Worm (Caenorhabditis elegans) whole organism, late embryonic: ENCODE data around the gene his-62.

Experiments
- ama-1 ChIP-seq: fragments of 150-350 bp; optimal IDR thresholded peaks from 2 replicates; lab custom pipeline; 2014
- ceh-18 ChIP-seq: sonication (generic microtip); optimal IDR thresholded peaks from 2 replicates; lab custom pipeline; 2016; ENCODE audit warnings: missing genetic modification characterization, missing compliant biosample characterization
- syd-9 ChIP-seq: sonication (generic microtip); optimal IDR thresholded peaks from 2 replicates; lab custom pipeline; 2016; ENCODE audit warnings: mild to moderate bottlenecking, missing genetic modification characterization, moderate library complexity, missing compliant biosample characterization
- unc-3 ChIP-seq, 2 experiments: fragments of 200-800 bp in 1 of 2; sonication (Bioruptor generic) in 1 of 2; sonication (generic microtip) in 1 of 2; conservative IDR thresholded peaks in 1 of 2; optimal IDR thresholded peaks in 1 of 2; 2 replicates each; pipeline versions ENCODE4 v1.3.6 to Lab custom; 2016 to 2022; ENCODE audit warnings: missing compliant biosample characterization in 2 of 2, missing genetic modification characterization in 2 of 2, missing genetic modification reagents in 1 of 2
- unc-55 ChIP-seq: sonication (generic microtip); optimal IDR thresholded peaks from 2 replicates; lab custom pipeline; 2017; ENCODE audit warnings: missing biosample characterization, missing genetic modification reagents, missing genetic modification characterization

DNA sequence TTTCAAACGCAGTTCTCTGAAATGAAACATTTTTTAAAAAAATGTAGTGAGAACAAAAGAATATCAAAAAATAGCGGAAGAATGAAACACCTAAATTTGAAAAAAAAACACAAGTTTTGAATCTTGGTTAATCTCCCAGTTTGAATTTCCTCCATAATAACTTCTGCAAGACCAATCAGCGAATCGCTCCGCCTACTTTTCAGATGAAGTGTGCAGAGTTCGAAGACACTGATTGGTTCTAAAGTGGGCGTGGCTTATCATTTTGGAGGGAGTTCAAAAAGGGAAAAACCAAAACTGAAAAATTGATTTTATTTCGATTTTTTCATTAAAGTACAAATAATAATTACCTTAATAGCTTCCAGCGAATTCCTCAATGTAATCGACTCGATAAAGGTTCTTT is 24.5 kb downstream of the his-62 start:
- TF ChIP-seq ceh-18 (tag; lab: Kevin White, UChicago) (no peak), unc-3 (GFP tag; conservative IDR thresholded peaks at IDR 0.05; lab: Robert Waterston, UW) (no peak), unc-3 (tag; optimal IDR thresholded peaks at IDR 0.05; lab: Kevin White, UChicago) (no peak), unc-55 (GFP tag; lab: Kevin White, UChicago) (no peak), ama-1 (no peak), syd-9 (tag; lab: Kevin White, UChicago) (no peak)
